Fruit fly (Drosophila melanogaster): ENCODE results near the gene trio.

DNA sequence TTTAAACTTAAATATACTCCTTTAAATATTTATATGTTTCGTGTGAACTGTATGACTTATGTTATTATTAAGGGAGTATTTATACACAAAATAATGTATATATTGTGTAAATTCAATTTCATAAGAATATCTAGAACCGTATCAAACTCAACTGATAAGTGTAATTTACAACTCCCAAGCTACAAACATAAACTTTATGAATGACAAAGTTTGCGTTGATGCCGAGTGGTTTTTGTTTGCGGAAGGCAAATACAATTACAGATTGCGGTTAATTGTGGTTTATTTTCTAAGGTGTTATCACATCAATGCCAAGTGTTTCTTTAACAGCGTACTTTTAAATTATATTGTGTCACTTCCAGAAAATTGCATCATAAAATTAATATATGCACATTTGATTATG lies 74.1 kb downstream of the trio start:
- TF ChIP-seq Hr39 (GFP tag; optimal IDR thresholded peaks at IDR 0.05) (no peak), Sox102F (GFP tag; optimal IDR thresholded peaks at IDR 0.05) (no peak), CG10669 (GFP tag; optimal IDR thresholded peaks at IDR 0.05) (no peak), CG7368 (GFP tag; optimal IDR thresholded peaks at IDR 0.05) (no peak), Lpt (GFP tag; optimal IDR thresholded peaks at IDR 0.05) (no peak), fkh (GFP tag; optimal IDR thresholded peaks at IDR 0.05) (peak; percentile 56), Met (GFP tag; optimal IDR thresholded peaks at IDR 0.05) (peak; percentile 20), CG3032 (tag; optimal IDR thresholded peaks at IDR 0.05) (no peak), CG34406 (GFP tag; optimal IDR thresholded peaks at IDR 0.05) (no peak), CG11294 (GFP tag; IDR thresholded peaks at IDR 0.05) (no peak), CG4318 (GFP tag; optimal IDR thresholded peaks at IDR 0.05) (no peak)

Measured in whole organism, prepupa.